Fruit fly (Drosophila melanogaster) whole organism, prepupa: ENCODE data around the gene Rbp1-like.

Experiments used
- CG11294 ChIP-seq: fragments of 200-800 bp; sonication (Bioruptor generic); IDR thresholded peaks from 2 replicates; pipeline ENCODE4 v1.3.6; 2022; ENCODE audit warnings: missing biosample characterization, missing genetic modification characterization
- CG11762 ChIP-seq: fragments of 200-800 bp; sonication (Bioruptor generic); optimal IDR thresholded peaks from 3 replicates; lab custom pipeline; 2016; ENCODE audit warnings: missing biosample characterization, missing genetic modification characterization; ENCODE audit not compliant: insufficient read depth
- CG15336 ChIP-seq: fragments of 200-800 bp; sonication (Bioruptor generic); IDR thresholded peaks from 2 replicates; pipeline ENCODE4 v1.3.6; 2022; ENCODE audit warnings: missing biosample characterization, missing genetic modification characterization
- CG1621 ChIP-seq: fragments of 200-800 bp; sonication (Bioruptor generic); optimal IDR thresholded peaks from 3 replicates; lab custom pipeline; 2018; ENCODE audit warnings: missing biosample characterization, mild to moderate bottlenecking, missing genetic modification characterization
- CG3032 ChIP-seq: fragments of 200-800 bp; optimal IDR thresholded peaks from 2 replicates; lab custom pipeline; 2019; ENCODE audit warnings: missing biosample characterization, mild to moderate bottlenecking, missing genetic modification characterization, moderate library complexity
- CG31627 ChIP-seq: fragments of 200-800 bp; sonication (Bioruptor generic); optimal IDR thresholded peaks from 3 replicates; lab custom pipeline; 2016; ENCODE audit warnings: missing biosample characterization, missing genetic modification characterization
- CG32006 ChIP-seq: fragments of 200-800 bp; sonication (Bioruptor generic); optimal IDR thresholded peaks from 3 replicates; lab custom pipeline; 2017; ENCODE audit warnings: missing biosample characterization, mild to moderate bottlenecking, missing genetic modification characterization
- CG34406 ChIP-seq: fragments of 200-800 bp; sonication (Bioruptor generic); optimal IDR thresholded peaks from 3 replicates; lab custom pipeline; 2016; ENCODE audit warnings: missing biosample characterization, missing genetic modification characterization
- CG4318 ChIP-seq: fragments of 200-800 bp; sonication (Bioruptor generic); optimal IDR thresholded peaks from 3 replicates; lab custom pipeline; 2017; ENCODE audit warnings: missing biosample characterization, mild to moderate bottlenecking, missing genetic modification characterization
- CG6163 ChIP-seq: fragments of 200-800 bp; sonication (Bioruptor generic); IDR thresholded peaks from 3 replicates; pipeline ENCODE4 v1.3.6; 2022; ENCODE audit warnings: missing biosample characterization, missing genetic modification characterization
- CG6854 ChIP-seq: fragments of 200-800 bp; sonication (Bioruptor generic); optimal IDR thresholded peaks from 2 replicates; lab custom pipeline; 2017; ENCODE audit warnings: missing biosample characterization, mild to moderate bottlenecking, missing genetic modification characterization
- CG8119 ChIP-seq: fragments of 200-800 bp; sonication (Bioruptor generic); IDR thresholded peaks from 3 replicates; pipeline ENCODE4 v1.3.6; 2022; ENCODE audit warnings: missing biosample characterization, missing genetic modification characterization
- CG8632 ChIP-seq: fragments of 200-800 bp; sonication (Bioruptor generic); optimal IDR thresholded peaks from 3 replicates; lab custom pipeline; 2016; ENCODE audit warnings: missing biosample characterization, missing genetic modification characterization
- CG9139 ChIP-seq: fragments of 200-800 bp; sonication (Bioruptor generic); optimal IDR thresholded peaks from 3 replicates; lab custom pipeline; 2017; ENCODE audit warnings: missing biosample characterization, mild to moderate bottlenecking, missing genetic modification characterization
- Eip78C ChIP-seq: fragments of 200-800 bp; sonication (Bioruptor generic); peaks from one replicate; lab custom pipeline; 2016; ENCODE audit warnings: missing biosample characterization, missing genetic modification characterization
- Ets96B ChIP-seq: fragments of 200-800 bp; optimal IDR thresholded peaks from 2 replicates; lab custom pipeline; 2019; ENCODE audit warnings: missing biosample characterization, mild to moderate bottlenecking, missing genetic modification characterization, moderate library complexity
- Hr38 ChIP-seq: sonication (Bioruptor generic); optimal IDR thresholded peaks from 2 replicates; lab custom pipeline; 2016; ENCODE audit warnings: missing biosample characterization, missing genetic modification characterization
- Lpt ChIP-seq: fragments of 200-800 bp; sonication (Bioruptor generic); optimal IDR thresholded peaks from 3 replicates; lab custom pipeline; 2016; ENCODE audit warnings: missing biosample characterization, missing genetic modification characterization
- OdsH ChIP-seq: fragments of 200-800 bp; sonication (Bioruptor generic); optimal IDR thresholded peaks from 3 replicates; lab custom pipeline; 2016; ENCODE audit warnings: missing biosample characterization, missing genetic modification characterization
- Smox ChIP-seq: fragments of 200-800 bp; sonication (Bioruptor generic); optimal IDR thresholded peaks from 3 replicates; lab custom pipeline; 2016; ENCODE audit warnings: missing biosample characterization, missing genetic modification characterization
- Sox102F ChIP-seq: fragments of 200-800 bp; sonication (Bioruptor generic); optimal IDR thresholded peaks from 2 replicates; lab custom pipeline; 2016; ENCODE audit warnings: missing biosample characterization, mild to moderate bottlenecking, missing genetic modification characterization
- Sox14 ChIP-seq: fragments of 200-800 bp; sonication (Bioruptor generic); optimal IDR thresholded peaks from 3 replicates; lab custom pipeline; 2016; ENCODE audit warnings: missing biosample characterization, missing genetic modification characterization
- Sox15 ChIP-seq: fragments of 200-800 bp; sonication (Bioruptor generic); optimal IDR thresholded peaks from 3 replicates; lab custom pipeline; 2016; ENCODE audit warnings: missing biosample characterization, missing genetic modification characterization
- acj6 ChIP-seq: fragments of 200-800 bp; sonication (Bioruptor generic); optimal IDR thresholded peaks from 3 replicates; lab custom pipeline; 2016; ENCODE audit warnings: missing biosample characterization, missing genetic modification characterization
- eg ChIP-seq: fragments of 200-800 bp; sonication (Bioruptor generic); IDR thresholded peaks from 3 replicates; pipeline ENCODE4 v1.3.6; 2022; ENCODE audit warnings: missing biosample characterization, missing genetic modification characterization
- esn ChIP-seq: fragments of 200-800 bp; sonication (Bioruptor generic); optimal IDR thresholded peaks from 2 replicates; lab custom pipeline; 2016; ENCODE audit warnings: missing biosample characterization, mild to moderate bottlenecking, missing genetic modification characterization, moderate library complexity
- fd59A ChIP-seq: fragments of 200-800 bp; sonication (Bioruptor generic); optimal IDR thresholded peaks from 2 replicates; lab custom pipeline; 2017; ENCODE audit warnings: missing biosample characterization, mild to moderate bottlenecking, missing genetic modification characterization, missing genetic modification reagents
- lz ChIP-seq: fragments of 200-800 bp; sonication (Bioruptor generic); optimal IDR thresholded peaks from 3 replicates; lab custom pipeline; 2016; ENCODE audit warnings: missing biosample characterization, missing genetic modification characterization
- salr ChIP-seq, 2 experiments: fragments of 200-800 bp; sonication (Bioruptor generic); optimal IDR thresholded peaks; 3 replicates each; lab custom pipeline; 2016 to 2018; ENCODE audit warnings: missing biosample characterization in 2 of 2, missing genetic modification characterization in 2 of 2, mild to moderate bottlenecking in 1 of 2
- ss ChIP-seq, 2 experiments: fragments of 200-800 bp; sonication (Bioruptor generic); optimal IDR thresholded peaks; 2 replicates in 1 of 2; 3 replicates in 1 of 2; lab custom pipeline; 2017 to 2018; ENCODE audit warnings: mild to moderate bottlenecking in 2 of 2, missing biosample characterization in 2 of 2, missing genetic modification characterization in 2 of 2, moderate library complexity in 1 of 2
- svp ChIP-seq: fragments of 200-800 bp; sonication (Bioruptor generic); peaks from one replicate; lab custom pipeline; 2016; ENCODE audit warnings: missing biosample characterization, missing genetic modification characterization
- topi ChIP-seq: fragments of 200-800 bp; sonication (Bioruptor generic); optimal IDR thresholded peaks from 3 replicates; lab custom pipeline; 2016; ENCODE audit warnings: missing biosample characterization, missing genetic modification characterization
- vri ChIP-seq: fragments of 200-800 bp; sonication (Bioruptor generic); optimal IDR thresholded peaks from 3 replicates; lab custom pipeline; 2016; ENCODE audit warnings: missing biosample characterization, mild to moderate bottlenecking, missing genetic modification characterization

The Rbp1-like gene

DNA sequence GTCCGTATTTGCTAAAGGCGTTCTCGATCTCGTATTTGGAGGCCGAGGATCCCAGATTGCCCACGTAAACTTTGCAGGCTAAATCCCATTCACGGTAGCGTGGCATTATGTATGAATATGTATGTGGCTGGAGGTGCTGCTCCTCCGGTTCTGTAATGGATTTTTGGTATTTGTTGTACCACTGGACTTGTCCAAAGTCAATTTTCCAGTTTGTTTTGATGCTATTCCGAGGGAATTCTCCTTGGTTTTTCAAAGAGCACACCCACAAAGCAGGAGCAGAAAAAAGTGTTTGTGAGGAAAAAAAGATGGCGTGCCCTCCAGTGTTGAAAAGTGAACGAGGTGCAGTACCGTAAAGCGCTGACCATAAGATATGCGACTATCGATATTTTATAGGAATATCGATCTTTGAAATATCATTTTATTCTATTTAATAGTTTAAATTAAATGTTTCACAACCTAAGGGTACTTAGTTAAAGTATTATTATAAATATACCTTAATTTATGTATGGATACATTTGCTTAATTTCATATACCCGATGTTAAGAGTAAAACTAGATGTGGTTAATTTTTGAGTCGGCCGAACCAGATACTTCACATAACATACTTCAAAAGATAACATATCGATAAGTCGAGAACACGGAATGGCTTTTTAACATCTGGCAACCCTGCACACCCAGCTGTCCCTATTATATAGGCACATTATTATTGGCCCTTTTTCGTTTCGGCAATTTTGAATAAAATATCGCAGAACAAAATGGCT is at the start of gene Rbp1-like, which contains the start of gene Tim9a (continued):
- TF ChIP-seq Ets96B (tag; lab: Kevin White, UChicago) (no peak), CG9139 (no peak), acj6 (GFP tag; lab: Kevin White, UChicago) (peak; percentile 52), CG11294 (GFP tag; lab: Robert Waterston, UW) (no peak), CG3032 (peak; percentile 22), CG4318 (GFP tag; lab: Kevin White, UChicago) (no peak), Sox15 (GFP tag; lab: Kevin White, UChicago) (no peak), svp (GFP tag; lab: Kevin White, UChicago) (peak; percentile 69), Hr38 (GFP tag; lab: Kevin White, UChicago) (no peak)

DNA sequence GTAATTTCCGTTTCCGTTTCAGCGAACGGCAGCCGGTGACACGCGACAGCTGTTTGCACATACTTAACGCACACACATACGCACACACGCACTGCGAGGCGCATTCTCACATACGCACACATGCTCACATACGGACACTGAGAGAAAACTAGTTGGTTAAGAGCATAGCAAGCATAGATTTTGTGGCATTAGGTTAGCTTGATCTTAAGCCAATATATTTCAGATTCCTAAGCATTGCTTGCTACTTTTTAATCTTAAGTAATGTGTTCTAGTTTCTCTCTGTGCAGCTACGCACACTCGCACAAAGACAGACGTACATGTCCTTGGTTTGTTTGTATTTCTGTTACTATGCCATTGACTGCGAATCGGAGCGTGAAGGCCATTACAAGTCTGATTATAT is 49.4 kb upstream of the Rbp1-like start:
- TF ChIP-seq fd59A (GFP tag; lab: Kevin White, UChicago) (no peak), CG6854 (GFP tag; lab: Kevin White, UChicago) (no peak), acj6 (GFP tag; lab: Kevin White, UChicago) (no peak), CG8632 (GFP tag; lab: Kevin White, UChicago) (no peak), CG9139 (no peak), lz (no peak), Sox15 (GFP tag; lab: Kevin White, UChicago) (no peak), Sox14 (GFP tag; lab: Kevin White, UChicago) (no peak), Lpt (GFP tag; lab: Kevin White, UChicago) (no peak)

- TF ChIP-seq CG6854 (GFP tag; lab: Kevin White, UChicago) (peak; percentile 97), Sox14 (GFP tag; lab: Kevin White, UChicago) (no peak)
Observed at dm6 chrX:13421059-13421458, 36.4 kb upstream of the Rbp1-like start.

DNA sequence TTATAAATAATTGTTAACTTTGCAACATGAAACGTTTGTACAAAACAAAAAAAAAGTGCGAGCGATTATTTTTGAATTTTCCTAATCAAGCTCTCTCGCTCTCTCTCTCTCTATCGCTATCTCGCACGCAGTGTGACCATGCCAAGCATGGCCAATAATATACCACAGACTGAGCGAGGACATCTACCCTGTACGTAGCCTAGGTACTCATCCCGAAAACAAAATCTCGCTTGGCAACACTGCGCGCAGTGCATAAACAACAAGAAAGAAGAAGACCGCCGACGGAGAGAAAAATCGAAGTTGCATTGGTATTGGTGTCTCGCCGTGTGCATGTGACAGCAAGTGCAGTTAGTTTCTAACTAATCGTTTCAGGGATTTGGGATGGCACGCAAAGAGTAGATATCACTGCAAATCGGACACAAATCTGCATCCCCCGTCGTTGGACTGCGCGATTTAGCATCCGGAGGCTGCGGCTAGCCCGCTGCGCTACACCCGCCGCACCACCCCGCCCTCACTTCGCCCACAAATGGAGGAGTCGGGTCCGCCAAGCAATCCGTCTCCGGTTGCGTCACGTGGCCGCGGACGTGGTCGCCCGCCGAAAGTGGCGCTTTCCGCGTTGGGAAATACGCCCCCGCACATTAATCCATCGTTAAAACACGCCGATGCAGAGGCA is 28.4 kb upstream of the Rbp1-like start, which contains the start of the genes CG1998 and Set2:
TSS of gene CG1998 (minus strand) at position 134 of the 673 bp plus-strand sequence.
TSS of gene Set2 (plus strand) at position 302 of the 673 bp plus-strand sequence.
- TF ChIP-seq CG1621 (tag; lab: Kevin White, UChicago), result peak; percentile 59
- TF ChIP-seq Eip78C (GFP tag; lab: Kevin White, UChicago), result peak; percentile 29
- TF ChIP-seq OdsH (GFP tag; lab: Kevin White, UChicago), result no peak
- 0 out of 3 replicates have a peak, but pooled peaks have one; percentile 12 for TF ChIP-seq CG8119 (GFP tag; lab: Robert Waterston, UW)

- peak in 1 of 2 experiments; percentile 32 for TF ChIP-seq salr (GFP tag; optimal IDR thresholded peaks at IDR 0.05; lab: Kevin White, UChicago)
- peak; percentile 34 for TF ChIP-seq svp (GFP tag; lab: Kevin White, UChicago)
- no peak for TF ChIP-seq CG31627 (GFP tag; lab: Kevin White, UChicago)
- peak; percentile 45 for TF ChIP-seq CG32006 (GFP tag; lab: Kevin White, UChicago)
- peak; percentile 14 to 23 for TF ChIP-seq ss (GFP tag; optimal IDR thresholded peaks at IDR 0.05; lab: Kevin White, UChicago)
- TF ChIP-seq acj6 (GFP tag; lab: Kevin White, UChicago), result no peak
- TF ChIP-seq CG6854 (GFP tag; lab: Kevin White, UChicago), result peak; percentile 48
- no peak for TF ChIP-seq topi (GFP tag; lab: Kevin White, UChicago)
- TF ChIP-seq CG15336 (GFP tag; lab: Robert Waterston, UW), result peak; percentile 43; the same call in 1 of the 2 replicates
- TF ChIP-seq CG11762 (GFP tag; lab: Kevin White, UChicago), result no peak
- no peak for TF ChIP-seq CG8632 (GFP tag; lab: Kevin White, UChicago)
- TF ChIP-seq eg (GFP tag; lab: Robert Waterston, UW), result peak; percentile 9; the same call in 1 of the 3 replicates
- no peak for TF ChIP-seq vri
- TF ChIP-seq Smox, result no peak
- TF ChIP-seq OdsH (GFP tag; lab: Kevin White, UChicago), result no peak
- TF ChIP-seq CG6163, result peak; percentile 57; the same call in 2 of the 3 replicates
- peak; percentile 61 for TF ChIP-seq Eip78C (GFP tag; lab: Kevin White, UChicago)
- TF ChIP-seq esn (GFP tag; lab: Kevin White, UChicago), result peak; percentile 10
- TF ChIP-seq Sox102F, result peak; percentile 32
- no peak for TF ChIP-seq CG34406 (GFP tag; lab: Kevin White, UChicago)
Observed at dm6 chrX:13411376-13411973, 26.8 kb upstream of the Rbp1-like start.
